Worm (Caenorhabditis elegans) whole organism, midembryonic: Measurements from ENCODE around the gene F53E2.2.

Experiments used
- T22C8.4 ChIP-seq: fragments of 200-800 bp; sonication (Bioruptor generic); IDR thresholded peaks from 2 replicates; pipeline ENCODE4 v1.3.6; 2022; ENCODE audit warnings: missing genetic modification characterization, missing compliant biosample characterization
- cog-1 ChIP-seq: sonication (generic microtip); optimal IDR thresholded peaks from 2 replicates; lab custom pipeline; 2016; ENCODE audit warnings: missing genetic modification characterization, missing compliant biosample characterization
- klf-2 ChIP-seq: fragments of 200-800 bp; sonication (Bioruptor generic); conservative IDR thresholded peaks from 2 replicates; pipeline ENCODE4 v1.3.6; 2022; ENCODE audit warnings: missing genetic modification reagents, missing genetic modification characterization, missing compliant biosample characterization
- med-1 ChIP-seq: sonication (generic microtip); optimal IDR thresholded peaks from 2 replicates; lab custom pipeline; 2017; ENCODE audit warnings: missing genetic modification characterization, mild to moderate bottlenecking, missing compliant biosample characterization, antibody characterized with exemption, missing genetic modification reagents; ENCODE audit not compliant: insufficient read depth
- ref-1 ChIP-seq: fragments of 200-800 bp; sonication (Bioruptor generic); conservative IDR thresholded peaks from 2 replicates; pipeline ENCODE4 v1.3.6; 2022; ENCODE audit warnings: missing genetic modification reagents, missing genetic modification characterization, missing compliant biosample characterization
- tab-1 ChIP-seq: fragments of 200-800 bp; sonication (Bioruptor generic); IDR thresholded peaks from 2 replicates; pipeline ENCODE4 v1.3.6; 2022; ENCODE audit warnings: missing genetic modification characterization, missing compliant biosample characterization
- ztf-23 ChIP-seq: fragments of 200-800 bp; sonication (Bioruptor generic); IDR thresholded peaks from 2 replicates; pipeline ENCODE4 v1.3.6; 2022; ENCODE audit warnings: missing genetic modification reagents, missing genetic modification characterization, missing compliant biosample characterization
- ztf-29 ChIP-seq: fragments of 200-800 bp; sonication (Bioruptor generic); IDR thresholded peaks from 2 replicates; pipeline ENCODE4 v1.3.6; 2022; ENCODE audit warnings: missing genetic modification reagents, missing genetic modification characterization, missing compliant biosample characterization

- TF ChIP-seq ztf-29 (GFP tag; lab: Robert Waterston, UW) (no peak), cog-1 (tag; lab: Kevin White, UChicago) (no peak), ztf-23 (GFP tag; lab: Robert Waterston, UW) (no peak), klf-2 (GFP tag; lab: Robert Waterston, UW) (no peak), med-1 (GFP tag; lab: Kevin White, UChicago) (no peak), ref-1 (GFP tag; lab: Robert Waterston, UW) (no peak), tab-1 (GFP tag; lab: Robert Waterston, UW) (no peak), T22C8.4 (no peak)
Measured at ce11 chrV:1459374-1459926, 15.4 kb upstream of the F53E2.2 start.
